Fruit fly (Drosophila melanogaster) whole organism, adult: ENCODE data around the gene PlexA.

ENCODE experiments used
- CG11617 ChIP-seq: fragments of 200-800 bp; sonication (Bioruptor generic); optimal IDR thresholded peaks from 2 replicates; lab custom pipeline; 2017; ENCODE audit warnings: mild to moderate bottlenecking, missing biosample characterization, missing genetic modification reagents, missing genetic modification characterization
- CG1620 ChIP-seq: fragments of 200-800 bp; sonication (Bioruptor generic); optimal IDR thresholded peaks from 2 replicates; lab custom pipeline; 2016; ENCODE audit warnings: missing biosample characterization, missing genetic modification characterization
- CG7101 ChIP-seq: fragments of 200-800 bp; sonication (Bioruptor generic); optimal IDR thresholded peaks from 2 replicates; lab custom pipeline; 2018; ENCODE audit warnings: missing biosample characterization, mild to moderate bottlenecking, missing genetic modification characterization, moderate library complexity
- Clk ChIP-seq: fragments of 200-800 bp; sonication (Bioruptor generic); optimal IDR thresholded peaks from 2 replicates; lab custom pipeline; 2017; ENCODE audit warnings: missing biosample characterization, missing genetic modification characterization
- Hr96 ChIP-seq: fragments of 200-800 bp; sonication (Bioruptor generic); optimal IDR thresholded peaks from 2 replicates; lab custom pipeline; 2016; ENCODE audit warnings: missing biosample characterization, missing genetic modification characterization
- Mnt ChIP-seq: fragments of 200-800 bp; sonication (Bioruptor generic); optimal IDR thresholded peaks from 2 replicates; lab custom pipeline; 2016; ENCODE audit warnings: missing biosample characterization, mild to moderate bottlenecking, missing genetic modification characterization
- kay ChIP-seq: fragments of 200-800 bp; sonication (Bioruptor generic); peaks from one replicate; lab custom pipeline; 2016; ENCODE audit warnings: missing biosample characterization, missing genetic modification characterization, borderline replicate concordance

dm6 chr4:979634-980474 is 47.0 kb downstream of the PlexA start:
- TF ChIP-seq CG11617 (GFP tag; lab: Kevin White, UChicago), result no peak
- TF ChIP-seq kay (GFP tag; lab: Kevin White, UChicago), result no peak
- TF ChIP-seq CG1620 (GFP tag; lab: Kevin White, UChicago), result no peak
- TF ChIP-seq Hr96 (GFP tag; lab: Kevin White, UChicago), result no peak
- no peak for TF ChIP-seq Mnt (GFP tag; lab: Kevin White, UChicago)
- no peak for TF ChIP-seq CG7101 (tag; lab: Kevin White, UChicago)
- TF ChIP-seq Clk (GFP tag; lab: Kevin White, UChicago), result no peak
